Worm (Caenorhabditis elegans): ENCODE results near the gene C34F11.5.

- no peak for TF ChIP-seq W03F9.2 (tag; optimal IDR thresholded peaks at IDR 0.05)
- no peak for TF ChIP-seq dao-5 (tag; optimal IDR thresholded peaks at IDR 0.05)
Observed at ce11 chrII:5148349-5148748, 47.3 kb upstream of the C34F11.5 start, which contains the start of gene F58A6.5.
